Fruit fly (Drosophila melanogaster): ENCODE measurements around the gene TpnC73F.

TpnC73F gene

dm6 chr3L:17012017-17012719 is 33.7 kb upstream of the TpnC73F start, which contains the start of gene CG3764 (continued):
- TF ChIP-seq danr (GFP tag; IDR thresholded peaks at IDR 0.05) (peak; percentile 42; the same call in 1 of the 2 replicates), fd96Cb (tag; optimal IDR thresholded peaks at IDR 0.05) (peak; percentile 6), CG11093 (GFP tag; IDR thresholded peaks at IDR 0.05) (peak; percentile 11; the same call in 1 of the 3 replicates), pzg (GFP tag; optimal IDR thresholded peaks at IDR 0.05) (peak; percentile 97), Abd-B (GFP tag; optimal IDR thresholded peaks at IDR 0.05) (peak; percentile 62), gcm2 (GFP tag; optimal IDR thresholded peaks at IDR 0.05) (peak; percentile 36), Blimp-1 (GFP tag; optimal IDR thresholded peaks at IDR 0.05) (peak; percentile 56), yki (optimal IDR thresholded peaks at IDR 0.05) (no peak), corto (GFP tag; optimal IDR thresholded peaks at IDR 0.05) (no peak), ro (GFP tag; IDR thresholded peaks at IDR 0.05) (no peak), ac (GFP tag; optimal IDR thresholded peaks at IDR 0.05) (peak; percentile 69), CG10321 (GFP tag; IDR thresholded peaks at IDR 0.05) (peak; percentile 50), mld (GFP tag; IDR thresholded peaks at IDR 0.05; ENCODE audit: partially characterized antibody) (no peak), CG17328 (GFP tag; IDR thresholded peaks at IDR 0.05) (peak; percentile 76), CG10979 (tag; optimal IDR thresholded peaks at IDR 0.05) (peak; percentile 56), tio (GFP tag; optimal IDR thresholded peaks at IDR 0.05) (peak; percentile 57), prd (optimal IDR thresholded peaks at IDR 0.05) (no peak), prd (GFP tag; IDR thresholded peaks at IDR 0.05) (0 out of 3 replicates have a peak, but pooled peaks have one; percentile 26), CG4820 (GFP tag; optimal IDR thresholded peaks at IDR 0.05) (peak; percentile 38), Sox100B (GFP tag; optimal IDR thresholded peaks at IDR 0.05) (no peak), h (optimal IDR thresholded peaks at IDR 0.05) (no peak), HmgZ (tag; optimal IDR thresholded peaks at IDR 0.05) (peak; percentile 90), CG1832 (GFP tag; optimal IDR thresholded peaks at IDR 0.05) (no peak), en (GFP tag; optimal IDR thresholded peaks at IDR 0.05) (peak; percentile 65), trem (tag; optimal IDR thresholded peaks at IDR 0.05) (peak; percentile 85), cg (GFP tag; optimal IDR thresholded peaks at IDR 0.05) (peak; percentile 94), Stat92E (GFP tag; optimal IDR thresholded peaks at IDR 0.05) (peak in 1 of 3 experiments; percentile 72), CG42726 (GFP tag; IDR thresholded peaks at IDR 0.05; ENCODE audit: partially characterized antibody) (0 out of 2 replicates have a peak, but pooled peaks have one; percentile 11), Oli (tag; optimal IDR thresholded peaks at IDR 0.05) (peak; percentile 43), tin (GFP tag; optimal IDR thresholded peaks at IDR 0.05) (peak; percentile 51), Side (GFP tag; optimal IDR thresholded peaks at IDR 0.05) (peak; percentile 77), CG8765 (GFP tag; IDR thresholded peaks at IDR 0.05) (no peak), ci (GFP tag; IDR thresholded peaks at IDR 0.05) (peak; percentile 93), CG7786 (GFP tag; optimal IDR thresholded peaks at IDR 0.05) (peak; percentile 44), eve (GFP tag; optimal IDR thresholded peaks at IDR 0.05) (no peak), CG34422 (GFP tag; IDR thresholded peaks at IDR 0.05) (peak; percentile 83), Dek (tag; optimal IDR thresholded peaks at IDR 0.05) (peak; percentile 76), Rx (GFP tag; IDR thresholded peaks at IDR 0.05) (peak; percentile 65), CG14050 (GFP tag; IDR thresholded peaks at IDR 0.05) (peak; percentile 41; the same call in 1 of the 3 replicates), CG12942 (GFP tag; optimal IDR thresholded peaks at IDR 0.05) (peak; percentile 71), Atf6 (GFP tag; IDR thresholded peaks at IDR 0.05) (0 out of 2 replicates have a peak, but pooled peaks have one; percentile 53), Kr (GFP tag; optimal IDR thresholded peaks at IDR 0.05) (peak; percentile 36), CG4282 (GFP tag; optimal IDR thresholded peaks at IDR 0.05) (peak; percentile 72), grau (tag; optimal IDR thresholded peaks at IDR 0.05) (peak; percentile 63), zf30C (GFP tag; optimal IDR thresholded peaks at IDR 0.05) (no peak), CG1603 (tag; optimal IDR thresholded peaks at IDR 0.05) (peak; percentile 92), gce (GFP tag; IDR thresholded peaks at IDR 0.05) (peak; percentile 60; the same call in 1 of the 3 replicates), CG5953 (GFP tag; IDR thresholded peaks at IDR 0.05) (peak; percentile 39; the same call in 1 of the 2 replicates), CG8089 (GFP tag; optimal IDR thresholded peaks at IDR 0.05) (peak; percentile 83), CG10209 (GFP tag; optimal IDR thresholded peaks at IDR 0.05) (peak; percentile 86)
